Worm (Caenorhabditis elegans) whole organism, mixed stage, embryonic: ENCODE data around the gene F49E12.7.
A peak's percentile ranks its signal among the peaks of the same experiment; 100 is the strongest.

Experiments
- M03D4.4 ChIP-seq: sonication (generic microtip); optimal IDR thresholded peaks from 2 replicates; lab custom pipeline; 2017; ENCODE audit warnings: mild to moderate bottlenecking, missing genetic modification characterization, missing compliant biosample characterization
- bed-3 ChIP-seq: fragments of 200-800 bp; sonication (Bioruptor generic); optimal IDR thresholded peaks from 3 replicates; lab custom pipeline; 2018; ENCODE audit warnings: mild to moderate bottlenecking, missing genetic modification characterization, moderate library complexity, missing compliant biosample characterization
- blmp-1 ChIP-seq: fragments of 150-350 bp; optimal IDR thresholded peaks from 2 replicates; lab custom pipeline; 2014; ENCODE audit warnings: missing biosample characterization, missing genetic modification characterization
- ceh-39 ChIP-seq: fragments of 150-350 bp; optimal IDR thresholded peaks from 2 replicates; lab custom pipeline; 2014; ENCODE audit warnings: missing biosample characterization, missing genetic modification characterization
- ceh-43 ChIP-seq: fragments of 200-800 bp; sonication (Bioruptor generic); optimal IDR thresholded peaks from 2 replicates; lab custom pipeline; 2018; ENCODE audit warnings: mild to moderate bottlenecking, missing genetic modification characterization, moderate library complexity, missing compliant biosample characterization
- ceh-83 ChIP-seq: fragments of 200-800 bp; sonication (Bioruptor generic); optimal IDR thresholded peaks from 2 replicates; lab custom pipeline; 2018; ENCODE audit warnings: mild to moderate bottlenecking, missing genetic modification characterization, missing compliant biosample characterization
- cnd-1 ChIP-seq: fragments of 200-800 bp; sonication (Bioruptor generic); optimal IDR thresholded peaks from 2 replicates; lab custom pipeline; 2018; ENCODE audit warnings: mild to moderate bottlenecking, missing genetic modification characterization, missing compliant biosample characterization
- drap-1 ChIP-seq: fragments of 200-800 bp; sonication (Bioruptor generic); optimal IDR thresholded peaks from 3 replicates; lab custom pipeline; 2018; ENCODE audit warnings: mild to moderate bottlenecking, missing genetic modification characterization, missing compliant biosample characterization
- elt-1 ChIP-seq: sonication (generic microtip); optimal IDR thresholded peaks from 2 replicates; lab custom pipeline; 2017; ENCODE audit warnings: missing genetic modification characterization, mild to moderate bottlenecking, missing compliant biosample characterization, antibody characterized with exemption, moderate library complexity, borderline replicate concordance; ENCODE audit not compliant: insufficient read depth
- elt-3 ChIP-seq: fragments of 150-350 bp; optimal IDR thresholded peaks from 2 replicates; lab custom pipeline; 2014; ENCODE audit warnings: missing biosample characterization, missing genetic modification characterization
- flh-1 ChIP-seq: fragments of 200-800 bp; sonication (Bioruptor generic); optimal IDR thresholded peaks from 2 replicates; lab custom pipeline; 2018; ENCODE audit warnings: mild to moderate bottlenecking, missing genetic modification characterization, moderate library complexity, missing compliant biosample characterization
- ham-2 ChIP-seq: fragments of 200-800 bp; sonication (Bioruptor generic); optimal IDR thresholded peaks from 2 replicates; lab custom pipeline; 2018; ENCODE audit warnings: mild to moderate bottlenecking, missing genetic modification characterization, missing compliant biosample characterization
- hlh-1 ChIP-seq: fragments of 150-350 bp; optimal IDR thresholded peaks from 2 replicates; lab custom pipeline; 2014; ENCODE audit warnings: missing biosample characterization, missing genetic modification reagents, missing genetic modification characterization
- lin-13 ChIP-seq: fragments of 150-350 bp; optimal IDR thresholded peaks from 2 replicates; lab custom pipeline; 2014; ENCODE audit warnings: missing biosample characterization, missing genetic modification characterization
- lsy-2 ChIP-seq: fragments of 150-350 bp; optimal IDR thresholded peaks from 2 replicates; lab custom pipeline; 2014; ENCODE audit warnings: missing biosample characterization, missing genetic modification characterization
- mab-5 ChIP-seq: fragments of 150-350 bp; optimal IDR thresholded peaks from 2 replicates; lab custom pipeline; 2014; ENCODE audit warnings: missing biosample characterization, missing genetic modification characterization
- mep-1 ChIP-seq: fragments of 150-350 bp; optimal IDR thresholded peaks from 2 replicates; lab custom pipeline; 2017; ENCODE audit warnings: missing biosample characterization, missing genetic modification reagents, missing genetic modification characterization, inconsistent platforms
- mls-2 ChIP-seq: sonication (generic microtip); optimal IDR thresholded peaks from 2 replicates; lab custom pipeline; 2016; ENCODE audit warnings: mild to moderate bottlenecking, missing genetic modification characterization, moderate library complexity, missing compliant biosample characterization
- nhr-12 ChIP-seq: fragments of 150-350 bp; optimal IDR thresholded peaks from 2 replicates; lab custom pipeline; 2014; ENCODE audit warnings: missing biosample characterization, missing genetic modification characterization
- nhr-2 ChIP-seq: fragments of 150-350 bp; optimal IDR thresholded peaks from 2 replicates; lab custom pipeline; 2014; ENCODE audit warnings: missing biosample characterization, missing genetic modification characterization
- nhr-237 ChIP-seq: fragments of 150-350 bp; optimal IDR thresholded peaks from 2 replicates; lab custom pipeline; 2014; ENCODE audit warnings: missing biosample characterization, missing genetic modification characterization
- nhr-28 ChIP-seq: fragments of 150-350 bp; optimal IDR thresholded peaks from 2 replicates; lab custom pipeline; 2014; ENCODE audit warnings: missing biosample characterization, missing genetic modification characterization
- sem-2 ChIP-seq: fragments of 200-800 bp; sonication (Bioruptor generic); optimal IDR thresholded peaks from 2 replicates; lab custom pipeline; 2018; ENCODE audit warnings: mild to moderate bottlenecking, missing genetic modification characterization, missing compliant biosample characterization
- snpc-4 ChIP-seq: fragments of 150-350 bp; optimal IDR thresholded peaks from 2 replicates; lab custom pipeline; 2014; ENCODE audit warnings: missing biosample characterization, missing genetic modification characterization
- sptf-1 ChIP-seq: sonication (generic microtip); optimal IDR thresholded peaks from 2 replicates; lab custom pipeline; 2017; ENCODE audit warnings: mild to moderate bottlenecking, missing genetic modification characterization, moderate library complexity, missing compliant biosample characterization
- tbx-8 ChIP-seq: fragments of 200-800 bp; sonication (Bioruptor generic); optimal IDR thresholded peaks from 2 replicates; lab custom pipeline; 2018; ENCODE audit warnings: mild to moderate bottlenecking, missing genetic modification characterization, moderate library complexity, missing compliant biosample characterization
- unc-120 ChIP-seq: sonication (generic microtip); optimal IDR thresholded peaks from 2 replicates; lab custom pipeline; 2017; ENCODE audit warnings: missing genetic modification characterization, missing compliant biosample characterization; ENCODE audit not compliant: poor library complexity, severe bottlenecking
- unc-39 ChIP-seq: fragments of 150-350 bp; optimal IDR thresholded peaks from 2 replicates; lab custom pipeline; 2014; ENCODE audit warnings: missing biosample characterization, missing genetic modification characterization
- unc-62 ChIP-seq: fragments of 150-350 bp; optimal IDR thresholded peaks from 2 replicates; lab custom pipeline; 2014; ENCODE audit warnings: missing biosample characterization, missing genetic modification reagents, missing genetic modification characterization
- zip-8 ChIP-seq: fragments of 150-350 bp; optimal IDR thresholded peaks from 2 replicates; lab custom pipeline; 2014; ENCODE audit warnings: missing biosample characterization, missing genetic modification characterization
- ztf-11 ChIP-seq: fragments of 150-350 bp; optimal IDR thresholded peaks from 2 replicates; lab custom pipeline; 2014; ENCODE audit warnings: missing biosample characterization, missing genetic modification characterization

The F49E12.7 gene

DNA sequence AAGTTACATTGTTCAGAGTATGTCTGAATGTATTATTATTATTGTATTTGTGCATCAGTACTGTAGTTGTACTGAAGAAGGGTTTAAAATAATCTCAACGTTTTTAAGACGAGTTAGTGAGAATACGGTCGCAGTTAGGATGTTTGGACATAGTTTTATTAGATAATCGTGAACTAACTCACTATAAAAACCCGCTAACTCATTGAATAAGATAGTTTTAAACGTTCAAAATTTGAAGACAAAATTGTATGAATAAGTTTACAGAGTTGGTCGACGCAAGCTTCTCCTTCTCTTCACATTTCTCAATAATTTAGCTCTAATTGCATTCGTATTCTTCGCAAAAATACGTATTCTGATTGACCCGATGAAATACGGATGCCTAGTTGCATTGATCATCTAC lies 23.1 kb upstream of the F49E12.7 start:
- TF ChIP-seq nhr-237 (no peak), lsy-2 (tag; lab: Kevin White, UChicago) (peak; percentile 76)

DNA sequence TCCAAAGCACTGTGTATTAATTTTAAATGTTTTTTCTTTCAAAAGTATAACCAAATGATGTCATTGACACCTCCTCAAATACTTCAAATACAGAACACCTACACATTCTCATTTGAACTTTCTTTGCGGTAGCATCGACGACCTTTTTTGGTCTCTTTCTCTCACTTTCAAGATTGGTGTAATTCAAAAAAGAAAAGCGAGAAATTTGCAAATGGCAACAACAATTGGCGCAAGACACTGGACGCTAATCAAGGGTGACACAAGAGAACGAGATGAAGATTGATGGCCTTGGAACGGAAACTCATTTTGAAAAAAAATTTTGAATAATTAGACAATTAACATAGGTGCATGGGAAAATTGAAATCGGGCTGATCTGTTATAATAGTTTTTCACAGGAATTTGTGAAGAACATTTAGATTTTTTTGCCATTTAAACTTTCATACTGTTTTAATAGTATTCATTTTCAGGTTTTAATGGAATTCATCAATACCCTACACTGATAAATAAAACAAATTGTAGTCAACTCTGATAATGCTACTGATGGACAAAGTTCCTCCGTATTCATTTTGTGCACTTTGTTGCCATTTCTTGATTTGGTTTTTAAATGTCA lies 21.2 kb upstream of the F49E12.7 start, which contains the start of gene fdgt-2:
Gene fdgt-2 (plus strand): TSS at position 560 of the 610 bp plus-strand sequence.
- peak; percentile 73 for TF ChIP-seq unc-62
- no peak for TF ChIP-seq unc-120 (tag; lab: Kevin White, UChicago)

DNA sequence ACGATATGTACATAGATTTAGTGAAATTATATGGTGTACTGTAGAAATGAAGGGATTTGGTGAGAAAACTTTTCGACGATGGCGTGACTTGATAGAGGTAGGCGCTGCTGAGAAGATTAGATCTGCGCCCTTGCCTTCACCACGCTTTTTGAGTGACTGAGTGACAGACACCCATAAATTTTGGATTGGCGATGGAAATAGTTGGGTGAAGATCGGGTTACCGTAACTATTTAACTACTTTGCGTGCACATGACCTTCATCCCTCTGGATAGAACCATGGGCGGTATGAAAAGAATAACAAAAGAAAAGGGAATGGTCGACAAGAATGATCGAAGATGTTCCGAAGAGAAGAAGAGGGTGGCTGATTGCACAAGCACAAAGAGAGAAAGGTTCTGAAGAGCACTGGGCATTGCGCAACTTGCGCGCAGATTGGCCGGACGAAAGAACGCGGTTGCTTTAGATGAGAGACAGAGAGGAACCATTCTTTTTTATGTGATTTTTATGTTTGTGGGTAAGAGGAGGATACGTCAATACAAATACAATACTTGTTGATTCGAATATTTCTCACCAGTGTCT lies 19.6 kb upstream of the F49E12.7 start:
- TF ChIP-seq nhr-2 (tag; lab: Kevin White, UChicago): peak; percentile 88
- no peak for TF ChIP-seq ceh-39 (tag; lab: Kevin White, UChicago)
- no peak for TF ChIP-seq ztf-11 (tag; lab: Kevin White, UChicago)
- no peak for TF ChIP-seq elt-1 (tag; lab: Kevin White, UChicago)
- TF ChIP-seq mls-2 (tag; lab: Kevin White, UChicago): peak; percentile 20
- no peak for TF ChIP-seq ham-2 (GFP tag; lab: Kevin White, UChicago)
- TF ChIP-seq flh-1: no peak
- TF ChIP-seq mab-5: no peak
- peak; percentile 13 for TF ChIP-seq sem-2 (GFP tag; lab: Kevin White, UChicago)
- no peak for TF ChIP-seq ceh-43
- peak; percentile 89 for TF ChIP-seq zip-8
- peak; percentile 17 for TF ChIP-seq cnd-1 (tag; lab: Kevin White, UChicago)
- TF ChIP-seq lsy-2 (tag; lab: Kevin White, UChicago): no peak

DNA sequence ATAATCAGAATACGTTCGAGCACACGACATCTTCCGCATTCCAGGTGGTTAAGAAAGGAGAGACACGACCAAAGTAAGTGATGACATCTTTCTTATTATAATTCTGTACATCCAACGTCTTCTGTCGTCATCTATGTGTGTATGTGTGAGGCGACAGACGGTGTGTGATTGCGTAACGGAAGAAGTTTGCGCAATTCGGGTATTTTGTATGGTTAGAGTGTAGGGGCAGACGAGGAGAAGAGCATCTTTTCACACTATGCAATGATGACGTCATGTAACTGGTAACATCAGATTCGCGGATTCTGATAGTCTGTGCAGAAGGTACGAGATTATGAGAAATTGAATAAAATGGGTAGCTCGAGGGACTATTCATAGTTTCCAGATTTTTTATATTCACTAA lies 19.1 kb upstream of the F49E12.7 start:
- TF ChIP-seq bed-3 (GFP tag; lab: Kevin White, UChicago) (no peak), cnd-1 (tag; lab: Kevin White, UChicago) (peak; percentile 79), elt-1 (tag; lab: Kevin White, UChicago) (peak; percentile 33), nhr-2 (tag; lab: Kevin White, UChicago) (peak; percentile 93), zip-8 (peak; percentile 97), ztf-11 (tag; lab: Kevin White, UChicago) (no peak), mep-1 (tag; lab: Kevin White, UChicago) (no peak), ceh-39 (tag; lab: Kevin White, UChicago) (no peak), sem-2 (GFP tag; lab: Kevin White, UChicago) (no peak)
- TF ChIP-seq, all 35 proteins: peak for 4

DNA sequence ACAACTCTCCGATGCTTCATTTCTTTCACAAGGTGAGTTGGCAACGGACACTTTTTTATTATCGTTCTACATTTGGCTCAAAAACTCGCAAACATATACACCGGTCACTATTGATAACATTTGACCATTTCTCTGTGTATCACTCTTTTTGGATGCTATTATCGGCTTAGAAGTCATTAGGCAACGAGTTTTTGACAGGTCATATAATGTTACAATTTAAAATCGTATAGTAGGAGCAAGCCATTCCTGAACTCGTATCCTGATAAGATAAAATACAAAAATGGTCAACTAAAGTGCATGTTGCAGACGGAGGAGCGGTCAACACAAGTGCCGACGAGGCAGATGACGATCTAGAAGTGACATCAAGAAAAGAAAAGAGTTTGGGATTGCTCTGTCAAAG lies 17.0 kb upstream of the F49E12.7 start:
- TF ChIP-seq sem-2 (GFP tag; lab: Kevin White, UChicago) (no peak), zip-8 (no peak), hlh-1 (tag; lab: Kevin White, UChicago) (no peak)
- TF ChIP-seq, all 35 proteins: peak for 0

DNA sequence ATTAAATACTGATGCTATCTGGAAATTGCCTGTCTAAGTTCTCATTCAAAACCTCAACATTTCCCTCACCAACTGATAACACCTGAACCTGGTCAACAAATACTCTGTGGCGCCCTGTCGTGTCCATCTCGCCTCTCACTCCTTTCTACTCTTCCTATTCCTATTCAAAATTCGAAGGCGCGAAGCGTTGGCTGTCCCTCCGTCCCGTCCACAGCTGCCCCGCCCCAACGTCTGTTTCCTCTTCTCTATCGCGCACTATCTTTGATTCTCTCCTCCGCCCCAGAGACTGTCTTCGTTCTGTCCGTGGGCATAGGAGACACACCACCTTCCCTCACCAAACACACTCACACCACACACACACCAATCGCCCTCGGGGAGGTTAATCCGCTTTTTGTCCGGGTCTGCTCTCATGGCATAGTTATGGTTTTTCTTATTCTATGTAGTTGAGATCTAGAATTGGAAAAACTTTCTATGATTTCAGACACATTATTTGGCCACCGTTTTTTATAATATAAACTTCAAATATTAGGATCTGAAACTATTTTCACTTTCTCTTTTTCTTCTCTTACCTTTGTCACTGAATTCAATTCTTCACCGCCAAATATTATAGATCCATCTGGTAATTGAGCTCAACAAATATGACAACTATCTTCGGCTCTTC lies 16.2 kb upstream of the F49E12.7 start, which contains the start of gene efl-3:
Gene efl-3 (plus strand): TSS at position 611 of the 661 bp plus-strand sequence.
- TF ChIP-seq hlh-1 (tag; lab: Kevin White, UChicago) (peak; percentile 19), nhr-237 (no peak), unc-120 (tag; lab: Kevin White, UChicago) (no peak), cnd-1 (tag; lab: Kevin White, UChicago) (peak; percentile 70), tbx-8 (no peak), mls-2 (tag; lab: Kevin White, UChicago) (peak; percentile 41), nhr-12 (tag; lab: Kevin White, UChicago) (no peak), ceh-39 (tag; lab: Kevin White, UChicago) (no peak), mep-1 (tag; lab: Kevin White, UChicago) (peak; percentile 31), sptf-1 (tag; lab: Kevin White, UChicago) (peak; percentile 51), lin-13 (tag; lab: Kevin White, UChicago) (peak; percentile 20), snpc-4 (tag; lab: Kevin White, UChicago) (no peak), nhr-2 (tag; lab: Kevin White, UChicago) (peak; percentile 86), drap-1 (GFP tag; lab: Kevin White, UChicago) (no peak), elt-3 (tag; lab: Kevin White, UChicago) (no peak), nhr-28 (tag; lab: Kevin White, UChicago) (no peak), unc-39 (no peak), ceh-83 (GFP tag; lab: Kevin White, UChicago) (no peak), blmp-1 (no peak), M03D4.4 (tag; lab: Kevin White, UChicago) (no peak)
